Fruit fly (Drosophila melanogaster): ENCODE results near the gene CG31908.

The CG31908 gene

DNA sequence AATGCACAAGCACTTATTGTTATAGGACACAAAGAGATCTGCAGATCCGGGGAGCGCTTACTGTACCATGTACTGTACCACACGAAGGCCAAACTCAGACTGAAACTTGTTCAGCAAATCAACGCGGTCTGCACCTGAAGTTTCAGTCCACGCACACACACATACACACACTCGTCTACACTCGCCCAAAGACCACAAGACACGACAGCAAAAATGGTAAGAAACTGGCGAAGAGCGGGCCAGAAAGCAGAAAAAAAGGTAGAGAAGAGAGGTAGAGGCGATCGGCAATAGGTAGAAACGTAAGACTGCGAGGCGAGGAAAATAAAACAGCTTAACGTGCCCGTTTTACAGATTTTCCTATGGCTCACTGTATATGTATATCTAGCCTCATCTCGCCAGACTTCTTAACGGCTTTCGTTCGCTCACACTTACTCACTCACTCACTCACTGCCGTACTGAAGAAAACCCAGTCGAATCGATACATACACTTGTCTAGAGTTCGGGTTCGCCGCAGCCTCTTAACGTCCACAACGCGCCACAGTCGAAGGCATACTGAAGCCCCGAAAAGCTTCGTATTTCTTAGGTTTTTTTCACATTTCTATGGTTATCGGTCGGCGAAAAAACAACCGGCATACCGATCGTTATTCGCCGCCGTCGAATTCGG is 17.2 kb downstream of the CG31908 start, which contains the start of gene uif:
Gene uif (minus strand): TSS at position 553 of the 664 bp plus-strand sequence.
- no peak for TF ChIP-seq Hr78 (GFP tag; optimal IDR thresholded peaks at IDR 0.05)
- TF ChIP-seq Vsx2 (GFP tag; optimal IDR thresholded peaks at IDR 0.05; ENCODE audit: partially characterized antibody) = peak; percentile 54
- TF ChIP-seq jim (GFP tag; optimal IDR thresholded peaks at IDR 0.05) = no peak
- TF ChIP-seq psq (GFP tag; optimal IDR thresholded peaks at IDR 0.05) = peak; percentile 92

DNA sequence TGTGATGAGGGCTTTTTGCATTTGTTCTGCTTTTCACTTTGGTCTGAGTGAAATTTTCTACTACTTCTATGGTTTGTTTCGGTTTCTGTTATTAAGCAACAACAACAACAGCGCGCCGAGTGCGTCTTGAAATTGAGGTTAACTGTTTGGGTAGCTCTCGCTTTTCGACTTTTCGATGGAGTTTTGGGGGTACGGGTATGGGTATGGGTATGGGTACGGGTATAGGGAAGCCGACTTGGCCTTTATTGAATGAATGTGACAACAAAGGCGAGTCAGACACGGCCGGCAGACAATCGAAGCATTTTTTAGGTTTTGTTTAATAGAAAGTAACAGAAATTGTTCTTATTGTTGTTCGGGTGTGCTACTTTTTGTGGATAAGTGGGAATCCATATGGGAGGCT is 19.6 kb downstream of the CG31908 start:
- no peak for TF ChIP-seq tai (GFP tag; optimal IDR thresholded peaks at IDR 0.05)
- TF ChIP-seq jim (GFP tag; optimal IDR thresholded peaks at IDR 0.05) = no peak
- TF ChIP-seq woc (GFP tag; optimal IDR thresholded peaks at IDR 0.05) = no peak
- TF ChIP-seq CrebA (GFP tag; optimal IDR thresholded peaks at IDR 0.05; ENCODE audit: borderline replicate concordance) = no peak
- no peak for TF ChIP-seq Myc (optimal IDR thresholded peaks at IDR 0.05)
- TF ChIP-seq dsf (GFP tag; optimal IDR thresholded peaks at IDR 0.05; ENCODE audit: borderline replicate concordance) = no peak

DNA sequence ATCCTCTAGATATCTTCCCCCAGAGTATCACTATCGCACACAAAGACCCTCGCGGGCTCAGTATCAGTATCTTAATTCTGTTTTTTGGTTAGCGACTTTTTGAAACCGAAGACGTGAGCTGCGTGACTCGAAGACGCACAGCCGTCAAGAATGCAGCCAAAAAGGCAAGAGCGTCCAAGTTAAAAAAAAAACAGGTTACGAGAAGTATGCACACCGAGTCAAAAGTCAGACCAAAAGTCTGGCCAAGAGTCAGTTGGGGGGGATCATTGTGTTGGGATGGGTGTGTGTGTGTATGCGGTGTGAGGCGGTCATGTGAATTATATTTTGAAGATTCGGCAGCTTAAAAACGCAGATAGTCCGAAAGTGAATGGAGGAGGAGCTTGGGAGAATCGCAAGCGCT is 21.7 kb downstream of the CG31908 start:
- TF ChIP-seq CG32264 (GFP tag; optimal IDR thresholded peaks at IDR 0.05) = no peak
- TF ChIP-seq Hr83 (GFP tag; optimal IDR thresholded peaks at IDR 0.05; ENCODE audit: poor library complexity, severe bottlenecking) = no peak
- peak; percentile 52 for TF ChIP-seq CrebA (GFP tag; optimal IDR thresholded peaks at IDR 0.05; ENCODE audit: borderline replicate concordance)
- TF ChIP-seq fru (GFP tag; optimal IDR thresholded peaks at IDR 0.05) = no peak
- TF ChIP-seq Dfd (GFP tag; optimal IDR thresholded peaks at IDR 0.05) = no peak
- TF ChIP-seq Rel (GFP tag; optimal IDR thresholded peaks at IDR 0.05) = no peak
- TF ChIP-seq Rel (tag; optimal IDR thresholded peaks at IDR 0.05) = no peak
- peak; percentile 38 for TF ChIP-seq Vsx2 (GFP tag; optimal IDR thresholded peaks at IDR 0.05; ENCODE audit: partially characterized antibody)
- no peak for TF ChIP-seq HLH106 (tag; optimal IDR thresholded peaks at IDR 0.05)

DNA sequence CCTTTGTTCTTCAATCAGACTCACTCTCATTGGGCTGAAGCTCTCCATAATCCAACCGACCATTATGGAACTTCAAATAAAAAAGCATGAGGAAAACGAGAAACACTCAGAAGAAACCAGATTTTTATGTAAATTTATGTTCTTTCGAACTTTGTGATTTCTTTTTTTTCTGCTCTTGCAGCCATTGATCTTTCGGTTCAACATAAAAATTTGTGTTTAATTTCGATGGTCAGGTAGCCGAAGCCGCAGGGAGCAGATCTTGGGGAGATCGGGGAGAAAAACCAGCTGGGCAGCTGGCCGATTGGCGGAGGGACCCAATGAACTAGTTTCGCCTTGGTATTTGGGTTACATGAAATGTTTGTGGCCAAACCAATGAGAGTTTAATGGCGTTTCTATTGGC is 22.9 kb downstream of the CG31908 start:
- no peak for TF ChIP-seq pan (optimal IDR thresholded peaks at IDR 0.05)
- TF ChIP-seq h (GFP tag; optimal IDR thresholded peaks at IDR 0.05) = no peak
- no peak for TF ChIP-seq br (GFP tag; optimal IDR thresholded peaks at IDR 0.05)

dm6 chr2L:6998736-6999135 is 28.5 kb downstream of the CG31908 start:
- TF ChIP-seq jim (GFP tag; optimal IDR thresholded peaks at IDR 0.05) (no peak), Dfd (GFP tag; optimal IDR thresholded peaks at IDR 0.05) (no peak), woc (GFP tag; optimal IDR thresholded peaks at IDR 0.05) (no peak), Hnf4 (GFP tag; optimal IDR thresholded peaks at IDR 0.05) (no peak), N (GFP tag; optimal IDR thresholded peaks at IDR 0.05) (no peak), rgr (GFP tag; optimal IDR thresholded peaks at IDR 0.05) (no peak), brk (GFP tag; optimal IDR thresholded peaks at IDR 0.05) (no peak)

DNA sequence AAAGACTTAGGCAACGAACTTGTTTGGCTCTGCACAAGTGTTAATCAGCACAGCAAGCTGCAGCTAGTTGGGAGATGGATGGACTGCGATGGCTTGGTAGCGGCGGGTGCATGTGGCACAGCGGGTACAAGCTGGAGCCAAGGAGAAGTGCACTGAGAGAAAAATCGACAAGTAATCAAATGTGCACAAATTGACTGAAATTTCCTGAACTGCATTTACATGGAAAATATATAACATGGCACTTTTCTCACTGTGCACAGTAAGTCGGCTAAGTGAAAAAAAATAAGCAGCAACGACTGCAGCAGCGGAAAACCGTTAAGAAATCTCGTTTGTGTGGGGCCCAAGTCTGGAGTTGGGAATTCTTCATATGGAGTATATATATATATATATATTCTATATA is 36.1 kb downstream of the CG31908 start:
- TF ChIP-seq fru (GFP tag; optimal IDR thresholded peaks at IDR 0.05) (peak; percentile 45), tai (GFP tag; optimal IDR thresholded peaks at IDR 0.05) (no peak), sage (GFP tag; optimal IDR thresholded peaks at IDR 0.05) (no peak), Jra (GFP tag; optimal IDR thresholded peaks at IDR 0.05) (no peak), woc (GFP tag; optimal IDR thresholded peaks at IDR 0.05) (no peak), h (GFP tag; optimal IDR thresholded peaks at IDR 0.05) (peak; percentile 20), foxo (GFP tag; optimal IDR thresholded peaks at IDR 0.05) (peak in 1 of 2 experiments; percentile 24), pan (optimal IDR thresholded peaks at IDR 0.05) (no peak), Hr78 (GFP tag; optimal IDR thresholded peaks at IDR 0.05) (no peak), rgr (GFP tag; optimal IDR thresholded peaks at IDR 0.05) (peak; percentile 3)
